Worm (Caenorhabditis elegans) whole organism, late embryonic: ENCODE data around the gene C14E2.7.
A peak's percentile ranks its signal among the peaks of the same experiment; 100 is the strongest.

Source experiments
- C08G9.2 ChIP-seq: sonication (generic microtip); optimal IDR thresholded peaks from 2 replicates; lab custom pipeline; 2016; ENCODE audit warnings: mild to moderate bottlenecking, missing genetic modification characterization, moderate library complexity, missing compliant biosample characterization
- F13H6.1 ChIP-seq: sonication (generic microtip); optimal IDR thresholded peaks from 2 replicates; lab custom pipeline; 2016; ENCODE audit warnings: missing genetic modification characterization, missing compliant biosample characterization
- T23F11.4 ChIP-seq: fragments of 200-800 bp; sonication (Bioruptor generic); optimal IDR thresholded peaks from 2 replicates; lab custom pipeline; 2018; ENCODE audit warnings: mild to moderate bottlenecking, missing genetic modification characterization, missing compliant biosample characterization
- ahr-1 ChIP-seq: sonication (generic microtip); optimal IDR thresholded peaks from 2 replicates; lab custom pipeline; 2016; ENCODE audit warnings: missing genetic modification characterization, missing compliant biosample characterization
- ama-1 ChIP-seq: fragments of 150-350 bp; optimal IDR thresholded peaks from 2 replicates; lab custom pipeline; 2014
- ceh-14 ChIP-seq: sonication (generic microtip); optimal IDR thresholded peaks from 2 replicates; lab custom pipeline; 2016; ENCODE audit warnings: missing genotype, missing genetic modification characterization, missing compliant biosample characterization
- ceh-18 ChIP-seq: sonication (generic microtip); optimal IDR thresholded peaks from 2 replicates; lab custom pipeline; 2016; ENCODE audit warnings: missing genetic modification characterization, missing compliant biosample characterization
- ceh-19 ChIP-seq: fragments of 200-800 bp; sonication (Bioruptor generic); optimal IDR thresholded peaks from 2 replicates; lab custom pipeline; 2018; ENCODE audit warnings: mild to moderate bottlenecking, missing genetic modification characterization, missing compliant biosample characterization
- ceh-2 ChIP-seq: sonication (generic microtip); optimal IDR thresholded peaks from 2 replicates; lab custom pipeline; 2016; ENCODE audit warnings: missing genotype, missing genetic modification characterization, missing compliant biosample characterization
- ceh-22 ChIP-seq: sonication (generic microtip); optimal IDR thresholded peaks from 2 replicates; lab custom pipeline; 2017; ENCODE audit warnings: missing biosample characterization, missing genetic modification characterization
- ceh-24 ChIP-seq: sonication (generic microtip); optimal IDR thresholded peaks from 2 replicates; lab custom pipeline; 2016; ENCODE audit warnings: mild to moderate bottlenecking, missing genetic modification characterization, missing compliant biosample characterization
- ceh-30 ChIP-seq: fragments of 150-350 bp; optimal IDR thresholded peaks from 2 replicates; lab custom pipeline; 2014; ENCODE audit warnings: missing biosample characterization, missing genetic modification characterization
- ceh-31 ChIP-seq: sonication (generic microtip); optimal IDR thresholded peaks from 2 replicates; lab custom pipeline; 2016; ENCODE audit warnings: missing genetic modification characterization, missing compliant biosample characterization
- ceh-34 ChIP-seq: sonication (generic microtip); optimal IDR thresholded peaks from 2 replicates; lab custom pipeline; 2016; ENCODE audit warnings: mild to moderate bottlenecking, missing genetic modification characterization, missing compliant biosample characterization
- ceh-45 ChIP-seq: fragments of 200-800 bp; sonication (Bioruptor generic); IDR thresholded peaks from 2 replicates; pipeline ENCODE4 v1.3.6; 2022; ENCODE audit warnings: missing genetic modification reagents, missing genetic modification characterization, missing compliant biosample characterization
- ceh-48 ChIP-seq: sonication (generic microtip); optimal IDR thresholded peaks from 2 replicates; lab custom pipeline; 2016; ENCODE audit warnings: missing genetic modification characterization, inconsistent platforms, missing compliant biosample characterization
- ceh-6 ChIP-seq: fragments of 200-800 bp; sonication (Bioruptor generic); optimal IDR thresholded peaks from 2 replicates; lab custom pipeline; 2018; ENCODE audit warnings: mild to moderate bottlenecking, missing genetic modification characterization, missing compliant biosample characterization
- dve-1 ChIP-seq: sonication (generic microtip); optimal IDR thresholded peaks from 2 replicates; lab custom pipeline; 2017; ENCODE audit warnings: antibody characterized with exemption, mild to moderate bottlenecking, missing genetic modification characterization, missing compliant biosample characterization
- elt-4 ChIP-seq: sonication (generic microtip); optimal IDR thresholded peaks from 2 replicates; lab custom pipeline; 2016; ENCODE audit warnings: missing genetic modification characterization, missing compliant biosample characterization
- ets-4 ChIP-seq: sonication (generic microtip); optimal IDR thresholded peaks from 2 replicates; lab custom pipeline; 2016; ENCODE audit warnings: missing genetic modification characterization, missing compliant biosample characterization
- eyg-1 ChIP-seq: sonication (generic microtip); optimal IDR thresholded peaks from 2 replicates; lab custom pipeline; 2016; ENCODE audit warnings: missing genotype, missing genetic modification characterization, missing compliant biosample characterization
- fax-1 ChIP-seq: sonication (generic microtip); optimal IDR thresholded peaks from 2 replicates; lab custom pipeline; 2016; ENCODE audit warnings: missing genotype, missing genetic modification characterization, missing compliant biosample characterization
- fkh-6 ChIP-seq: sonication (generic microtip); optimal IDR thresholded peaks from 2 replicates; lab custom pipeline; 2016; ENCODE audit warnings: missing genetic modification characterization, missing compliant biosample characterization
- gmeb-2 ChIP-seq: sonication (generic microtip); optimal IDR thresholded peaks from 2 replicates; lab custom pipeline; 2016; ENCODE audit warnings: missing genetic modification characterization, inconsistent platforms, missing compliant biosample characterization
- hlh-15 ChIP-seq: sonication (generic microtip); optimal IDR thresholded peaks from 2 replicates; lab custom pipeline; 2016; ENCODE audit warnings: missing genetic modification characterization, missing compliant biosample characterization
- hlh-30 ChIP-seq: sonication (generic microtip); optimal IDR thresholded peaks from 2 replicates; lab custom pipeline; 2017; ENCODE audit warnings: antibody characterized with exemption, missing genetic modification characterization, missing compliant biosample characterization; ENCODE audit not compliant: insufficient read depth
- hlh-6 ChIP-seq: sonication (generic microtip); optimal IDR thresholded peaks from 2 replicates; lab custom pipeline; 2016; ENCODE audit warnings: missing genotype, missing genetic modification characterization, missing compliant biosample characterization
- hlh-8 ChIP-seq: sonication (generic microtip); optimal IDR thresholded peaks from 2 replicates; lab custom pipeline; 2016; ENCODE audit warnings: missing genotype, missing genetic modification characterization, missing compliant biosample characterization
- lim-6 ChIP-seq: sonication (generic microtip); optimal IDR thresholded peaks from 2 replicates; lab custom pipeline; 2016; ENCODE audit warnings: missing genetic modification characterization, missing compliant biosample characterization
- lin-11 ChIP-seq: fragments of 200-800 bp; sonication (Bioruptor generic); optimal IDR thresholded peaks from 2 replicates; lab custom pipeline; 2018; ENCODE audit warnings: mild to moderate bottlenecking, missing genetic modification characterization, missing compliant biosample characterization
- madf-2 ChIP-seq: sonication (generic microtip); optimal IDR thresholded peaks from 2 replicates; lab custom pipeline; 2017; ENCODE audit warnings: missing genetic modification characterization, missing compliant biosample characterization
- mec-3 ChIP-seq: sonication (generic microtip); optimal IDR thresholded peaks from 2 replicates; lab custom pipeline; 2016; ENCODE audit warnings: borderline replicate concordance, missing genetic modification characterization, missing compliant biosample characterization
- nhr-11 ChIP-seq: fragments of 150-350 bp; optimal IDR thresholded peaks from 2 replicates; lab custom pipeline; 2014; ENCODE audit warnings: missing biosample characterization, missing genetic modification characterization
- nhr-232 ChIP-seq: sonication (generic microtip); optimal IDR thresholded peaks from 2 replicates; lab custom pipeline; 2016; ENCODE audit warnings: missing genetic modification characterization, missing compliant biosample characterization
- npax-4 ChIP-seq: sonication (generic microtip); optimal IDR thresholded peaks from 2 replicates; lab custom pipeline; 2016; ENCODE audit warnings: missing genetic modification characterization, missing compliant biosample characterization
- odd-2 ChIP-seq: sonication (generic microtip); optimal IDR thresholded peaks from 2 replicates; lab custom pipeline; 2017; ENCODE audit warnings: antibody characterized with exemption, mild to moderate bottlenecking, missing genetic modification characterization, missing compliant biosample characterization
- pag-3 ChIP-seq: sonication (generic microtip); optimal IDR thresholded peaks from 2 replicates; lab custom pipeline; 2016; ENCODE audit warnings: missing compliant biosample characterization, missing genetic modification characterization, borderline replicate concordance
- pat-9 ChIP-seq: fragments of 200-800 bp; sonication (Bioruptor generic); optimal IDR thresholded peaks from 2 replicates; lab custom pipeline; 2018; ENCODE audit warnings: mild to moderate bottlenecking, missing genetic modification characterization, moderate library complexity, missing compliant biosample characterization
- pax-1 ChIP-seq: fragments of 150-350 bp; optimal IDR thresholded peaks from 2 replicates; lab custom pipeline; 2014; ENCODE audit warnings: missing biosample characterization, missing genetic modification characterization
- pha-2 ChIP-seq: sonication (generic microtip); optimal IDR thresholded peaks from 2 replicates; lab custom pipeline; 2017; ENCODE audit warnings: mild to moderate bottlenecking, missing genetic modification characterization, missing compliant biosample characterization
- pha-4 ChIP-seq: fragments of 150-350 bp; optimal IDR thresholded peaks from 2 replicates; lab custom pipeline; 2018; ENCODE audit warnings: missing biosample characterization, missing genetic modification reagents, missing genetic modification characterization
- pqm-1 ChIP-seq: sonication (generic microtip); optimal IDR thresholded peaks from 2 replicates; lab custom pipeline; 2016; ENCODE audit warnings: missing genetic modification characterization, missing compliant biosample characterization
- pros-1 ChIP-seq: fragments of 150-350 bp; optimal IDR thresholded peaks from 2 replicates; lab custom pipeline; 2014; ENCODE audit warnings: missing biosample characterization, missing genetic modification reagents, missing genetic modification characterization
- rnt-1 ChIP-seq: sonication (generic microtip); optimal IDR thresholded peaks from 2 replicates; lab custom pipeline; 2016; ENCODE audit warnings: missing genetic modification characterization, missing compliant biosample characterization
- sdc-2 ChIP-seq: sonication (generic microtip); optimal IDR thresholded peaks from 2 replicates; lab custom pipeline; 2016; ENCODE audit warnings: missing genotype, missing genetic modification characterization, missing compliant biosample characterization
- sox-2 ChIP-seq: fragments of 200-800 bp; sonication (Bioruptor generic); IDR thresholded peaks from 2 replicates; pipeline ENCODE4 v1.3.6; 2022; ENCODE audit warnings: missing genetic modification reagents, missing genetic modification characterization, missing compliant biosample characterization
- tbx-2 ChIP-seq: sonication (generic microtip); optimal IDR thresholded peaks from 2 replicates; lab custom pipeline; 2016; ENCODE audit warnings: missing genetic modification characterization, missing compliant biosample characterization
- tbx-7 ChIP-seq: sonication (generic microtip); optimal IDR thresholded peaks from 2 replicates; lab custom pipeline; 2016; ENCODE audit warnings: missing genotype, missing genetic modification characterization, missing compliant biosample characterization
- ttx-3 ChIP-seq: sonication (generic microtip); optimal IDR thresholded peaks from 2 replicates; lab custom pipeline; 2016; ENCODE audit warnings: missing genetic modification reagents, missing genetic modification characterization, missing compliant biosample characterization
- unc-3 ChIP-seq, 2 experiments: fragments of 200-800 bp in 1 of 2; sonication (Bioruptor generic) in 1 of 2; sonication (generic microtip) in 1 of 2; conservative IDR thresholded peaks in 1 of 2; optimal IDR thresholded peaks in 1 of 2; 2 replicates each; pipeline versions ENCODE4 v1.3.6 to Lab custom; 2016 to 2022; ENCODE audit warnings: missing compliant biosample characterization in 2 of 2, missing genetic modification characterization in 2 of 2, missing genetic modification reagents in 1 of 2
- unc-42 ChIP-seq: sonication (generic microtip); optimal IDR thresholded peaks from 2 replicates; lab custom pipeline; 2016; ENCODE audit warnings: missing genotype, missing genetic modification characterization, missing compliant biosample characterization
- unc-55 ChIP-seq: sonication (generic microtip); optimal IDR thresholded peaks from 2 replicates; lab custom pipeline; 2017; ENCODE audit warnings: missing biosample characterization, missing genetic modification reagents, missing genetic modification characterization
- unc-86 ChIP-seq: sonication (generic microtip); optimal IDR thresholded peaks from 2 replicates; lab custom pipeline; 2016; ENCODE audit warnings: missing genetic modification characterization, missing compliant biosample characterization
- zip-5 ChIP-seq: sonication (generic microtip); optimal IDR thresholded peaks from 2 replicates; lab custom pipeline; 2016; ENCODE audit warnings: missing genetic modification characterization, missing compliant biosample characterization

The C14E2.7 gene

ce11 chrX:1856160-1856559 lies 40.0 kb downstream of the C14E2.7 start, which contains the start of gene ceh-39:
Gene ceh-39, minus strand, starts transcription at chrX:1856172.
- no peak for TF ChIP-seq madf-2 (tag; lab: Kevin White, UChicago)
- TF ChIP-seq odd-2 (tag; lab: Kevin White, UChicago), result no peak
- TF ChIP-seq ceh-14 (tag; lab: Kevin White, UChicago), result peak; percentile 16
- no peak for TF ChIP-seq pat-9 (tag; lab: Kevin White, UChicago)
- TF ChIP-seq hlh-6 (tag; lab: Kevin White, UChicago), result no peak
- TF ChIP-seq gmeb-2 (tag; lab: Kevin White, UChicago), result no peak
- no peak for TF ChIP-seq eyg-1
- TF ChIP-seq ahr-1 (tag; lab: Kevin White, UChicago), result no peak
- no peak for TF ChIP-seq lin-11
- TF ChIP-seq ceh-30 (tag; lab: Kevin White, UChicago), result no peak
- no peak for TF ChIP-seq rnt-1 (tag; lab: Kevin White, UChicago)
- TF ChIP-seq pax-1 (tag; lab: Kevin White, UChicago), result no peak
- no peak for TF ChIP-seq fax-1
- no peak for TF ChIP-seq zip-5 (tag; lab: Kevin White, UChicago)
- TF ChIP-seq pag-3 (tag; lab: Kevin White, UChicago), result no peak
- no peak for TF ChIP-seq hlh-15
- TF ChIP-seq sdc-2 (tag; lab: Kevin White, UChicago), result peak; percentile 94
- peak; percentile 20 for TF ChIP-seq T23F11.4 (GFP tag; lab: Kevin White, UChicago)
- TF ChIP-seq tbx-2 (tag; lab: Kevin White, UChicago), result peak; percentile 66
- no peak for TF ChIP-seq ama-1 (lab: Kevin White, UChicago)
- no peak for TF ChIP-seq lim-6 (tag; lab: Kevin White, UChicago)
- no peak for TF ChIP-seq nhr-232 (tag; lab: Kevin White, UChicago)
- TF ChIP-seq ceh-31 (tag; lab: Kevin White, UChicago), result peak; percentile 84
- TF ChIP-seq ceh-18, result peak; percentile 65
- no peak for TF ChIP-seq npax-4 (tag; lab: Kevin White, UChicago)
- no peak for TF ChIP-seq dve-1 (tag; lab: Kevin White, UChicago)
- TF ChIP-seq tbx-7 (tag; lab: Kevin White, UChicago), result no peak
- TF ChIP-seq pha-2 (tag; lab: Kevin White, UChicago), result no peak
- no peak for TF ChIP-seq F13H6.1
- peak; percentile 70 for TF ChIP-seq unc-42 (tag; lab: Kevin White, UChicago)
- TF ChIP-seq fkh-6, result peak; percentile 3
- peak; percentile 59 for TF ChIP-seq ceh-34 (tag; lab: Kevin White, UChicago)
- TF ChIP-seq hlh-30 (tag; lab: Kevin White, UChicago), result peak; percentile 36
- TF ChIP-seq mec-3, result no peak
- TF ChIP-seq ceh-22 (tag; lab: Kevin White, UChicago), result no peak
- TF ChIP-seq ceh-6, result no peak
- TF ChIP-seq elt-4 (tag; lab: Kevin White, UChicago), result no peak
- TF ChIP-seq ceh-48 (tag; lab: Kevin White, UChicago), result no peak
- no peak for TF ChIP-seq pros-1 (tag; lab: Kevin White, UChicago)
- no peak for TF ChIP-seq hlh-8 (tag; lab: Kevin White, UChicago)
- no peak for TF ChIP-seq ceh-45 (GFP tag; lab: Robert Waterston, UW)
- TF ChIP-seq ttx-3 (tag; lab: Kevin White, UChicago), result no peak
- no peak for TF ChIP-seq pha-4 (tag; lab: Kevin White, UChicago)
- no peak for TF ChIP-seq unc-86 (tag; lab: Kevin White, UChicago)
- no peak for TF ChIP-seq nhr-11 (tag; lab: Kevin White, UChicago)
- peak; percentile 22 for TF ChIP-seq pqm-1 (tag; lab: Kevin White, UChicago)
- TF ChIP-seq ceh-19 (GFP tag; lab: Kevin White, UChicago), result peak; percentile 11
- TF ChIP-seq sox-2, result no peak
- peak; percentile 55 for TF ChIP-seq unc-55
- TF ChIP-seq ceh-2 (tag; lab: Kevin White, UChicago), result peak; percentile 44
- no peak for TF ChIP-seq ets-4 (tag; lab: Kevin White, UChicago)
- no peak for TF ChIP-seq ceh-24
- TF ChIP-seq unc-3 (GFP tag; conservative IDR thresholded peaks at IDR 0.05; lab: Robert Waterston, UW), result no peak; the same call in 1 of the 2 replicates
- no peak for TF ChIP-seq unc-3 (tag; optimal IDR thresholded peaks at IDR 0.05; lab: Kevin White, UChicago)
- peak; percentile 37 for TF ChIP-seq C08G9.2 (tag; lab: Kevin White, UChicago)
